In genomic region chr2L:2759654-2760053, dm6 we compare ENCODE assay signal across 1 fruit fly cellular context.
A peak's percentile ranks its signal among the peaks of the same experiment; 100 is the strongest.
TF ChIP-seq lines count a peak whose summit lies in the region.

TSS of gene HemK2 (minus strand) at chr2L:2759677.
TSS of gene Snapin (minus strand) at chr2L:2759677.
TSS of gene Tnpo-SR (plus strand) at chr2L:2759924.

TF ChIP-seq in whole organism, embryonic, 481 proteins besides CTCF, POLR2A, EP300 and RAD21 (continued from another document and continues in another):
- TF ChIP-seq CG31388 (GFP tag; optimal IDR thresholded peaks at IDR 0.05; lab: Kevin White, UChicago) (peak; percentile 74), CG6791 (GFP tag; IDR thresholded peaks at IDR 0.05; lab: Robert Waterston, UW; ENCODE audit: partially characterized antibody) (peak; percentile 88), CG14965 (GFP tag; optimal IDR thresholded peaks at IDR 0.05; lab: Kevin White, UChicago; ENCODE audit: borderline replicate concordance) (no peak), ssp (GFP tag; IDR thresholded peaks at IDR 0.05; lab: Robert Waterston, UW) (peak; percentile 86), tll (GFP tag; optimal IDR thresholded peaks at IDR 0.05; lab: Kevin White, UChicago) (peak in 1 of 2 experiments; percentile 1), so (GFP tag; IDR thresholded peaks at IDR 0.05; lab: Robert Waterston, UW) (peak; percentile 92), disco-r (GFP tag; optimal IDR thresholded peaks at IDR 0.05; lab: Kevin White, UChicago) (peak; percentile 40), fu2 (GFP tag; optimal IDR thresholded peaks at IDR 0.05; lab: Kevin White, UChicago) (peak; percentile 76), Optix (GFP tag; IDR thresholded peaks at IDR 0.05; lab: Robert Waterston, UW) (peak; percentile 85), fd102C (GFP tag; optimal IDR thresholded peaks at IDR 0.05; lab: Kevin White, UChicago) (peak; percentile 35), Oli (tag; optimal IDR thresholded peaks at IDR 0.05; lab: Kevin White, UChicago) (peak; percentile 80), tap (tag; optimal IDR thresholded peaks at IDR 0.05; lab: Kevin White, UChicago) (peak; percentile 86), CG10654 (GFP tag; optimal IDR thresholded peaks at IDR 0.05; lab: Kevin White, UChicago) (peak; percentile 80), crol (GFP tag; IDR thresholded peaks at IDR 0.05; lab: Robert Waterston, UW) (peak; percentile 36; the same call in 1 of the 2 replicates), CG17802 (tag; optimal IDR thresholded peaks at IDR 0.05; lab: Kevin White, UChicago) (peak; percentile 72), Meics (GFP tag; optimal IDR thresholded peaks at IDR 0.05; lab: Kevin White, UChicago) (peak; percentile 88), CG10274 (GFP tag; optimal IDR thresholded peaks at IDR 0.05; lab: Kevin White, UChicago) (peak; percentile 71), BEAF-32 (GFP tag; optimal IDR thresholded peaks at IDR 0.05; lab: Kevin White, UChicago) (peak; percentile 99), CG8944 (GFP tag; optimal IDR thresholded peaks at IDR 0.05; lab: Kevin White, UChicago) (peak; percentile 69), gce (GFP tag; IDR thresholded peaks at IDR 0.05; lab: Robert Waterston, UW) (peak; percentile 85; the same call in 1 of the 3 replicates), CG9876 (GFP tag; optimal IDR thresholded peaks at IDR 0.05; lab: Kevin White, UChicago) (peak; percentile 69), lab (GFP tag; optimal IDR thresholded peaks at IDR 0.05; lab: Kevin White, UChicago) (peak; percentile 94), Dfd (GFP tag; optimal IDR thresholded peaks at IDR 0.05; lab: Kevin White, UChicago) (no peak), CkIIα-i1 (GFP tag; IDR thresholded peaks at IDR 0.05; lab: Robert Waterston, UW) (no peak), Camta (GFP tag; optimal IDR thresholded peaks at IDR 0.05; lab: Kevin White, UChicago) (peak; percentile 83), Sry-β (GFP tag; optimal IDR thresholded peaks at IDR 0.05; lab: Kevin White, UChicago) (peak; percentile 68), slou (GFP tag; optimal IDR thresholded peaks at IDR 0.05; lab: Kevin White, UChicago) (peak; percentile 85), Eip74EF (GFP tag; optimal IDR thresholded peaks at IDR 0.05; lab: Kevin White, UChicago) (peak in 1 of 2 experiments; percentile 67), corto (GFP tag; optimal IDR thresholded peaks at IDR 0.05; lab: Kevin White, UChicago) (peak; percentile 87), cad (GFP tag; optimal IDR thresholded peaks at IDR 0.05; lab: Kevin White, UChicago) (no peak), tx (GFP tag; optimal IDR thresholded peaks at IDR 0.05; lab: Kevin White, UChicago) (peak; percentile 80), H15 (GFP tag; IDR thresholded peaks at IDR 0.05; lab: Robert Waterston, UW) (peak; percentile 92), Dbx (GFP tag; IDR thresholded peaks at IDR 0.05; lab: Robert Waterston, UW) (peak; percentile 95), CG17359 (tag; optimal IDR thresholded peaks at IDR 0.05; lab: Kevin White, UChicago) (peak; percentile 91), HLHmδ (GFP tag; optimal IDR thresholded peaks at IDR 0.05; lab: Kevin White, UChicago) (no peak), CG2129 (GFP tag; IDR thresholded peaks at IDR 0.05; lab: Robert Waterston, UW; ENCODE audit: partially characterized antibody) (peak; percentile 97), CG8478 (optimal IDR thresholded peaks at IDR 0.05; lab: Kevin White, UChicago) (no peak), CG17186 (GFP tag; optimal IDR thresholded peaks at IDR 0.05; lab: Kevin White, UChicago) (peak; percentile 67), unc-4 (GFP tag; IDR thresholded peaks at IDR 0.05; lab: Robert Waterston, UW; ENCODE audit: partially characterized antibody) (peak; percentile 99), nmo (GFP tag; optimal IDR thresholded peaks at IDR 0.05; lab: Kevin White, UChicago) (peak; percentile 96), CG12659 (GFP tag; optimal IDR thresholded peaks at IDR 0.05; lab: Kevin White, UChicago) (peak; percentile 96), dmrt11E (tag; optimal IDR thresholded peaks at IDR 0.05; lab: Kevin White, UChicago) (peak; percentile 90), Nf-YA (GFP tag; IDR thresholded peaks at IDR 0.05; lab: Robert Waterston, UW) (peak; percentile 83), CG2889 (GFP tag; IDR thresholded peaks at IDR 0.05; lab: Robert Waterston, UW) (peak; percentile 83), h (optimal IDR thresholded peaks at IDR 0.05; lab: Kevin White, UChicago) (no peak), kah (GFP tag; optimal IDR thresholded peaks at IDR 0.05; lab: Kevin White, UChicago) (peak; percentile 68), salm (tag; optimal IDR thresholded peaks at IDR 0.05; lab: Kevin White, UChicago) (peak; percentile 77), Oaz (GFP tag; IDR thresholded peaks at IDR 0.05; lab: Robert Waterston, UW) (peak; percentile 91), CG34422 (GFP tag; IDR thresholded peaks at IDR 0.05; lab: Robert Waterston, UW) (peak; percentile 96), lbe (GFP tag; optimal IDR thresholded peaks at IDR 0.05; lab: Kevin White, UChicago) (peak; percentile 93), pita (GFP tag; optimal IDR thresholded peaks at IDR 0.05; lab: Kevin White, UChicago) (no peak), pho (GFP tag; optimal IDR thresholded peaks at IDR 0.05; lab: Kevin White, UChicago) (peak; percentile 86), chinmo (GFP tag; IDR thresholded peaks at IDR 0.05; lab: Robert Waterston, UW; ENCODE audit: partially characterized antibody) (peak; percentile 90; the same call in 3 of the 4 replicates), CG2678 (tag; optimal IDR thresholded peaks at IDR 0.05; lab: Kevin White, UChicago) (peak; percentile 93), zfh2 (GFP tag; optimal IDR thresholded peaks at IDR 0.05; lab: Kevin White, UChicago) (peak; percentile 92), ase (GFP tag; IDR thresholded peaks at IDR 0.05; lab: Robert Waterston, UW) (peak; percentile 92), vnd (GFP tag; IDR thresholded peaks at IDR 0.05; lab: Robert Waterston, UW; ENCODE audit: partially characterized antibody) (peak; percentile 94), CrebB (tag; optimal IDR thresholded peaks at IDR 0.05; lab: Kevin White, UChicago) (peak; percentile 88), scrt (GFP tag; optimal IDR thresholded peaks at IDR 0.05; lab: Kevin White, UChicago) (peak; percentile 79), Six4 (GFP tag; optimal IDR thresholded peaks at IDR 0.05; lab: Kevin White, UChicago) (peak; percentile 77), chm (GFP tag; IDR thresholded peaks at IDR 0.05; lab: Robert Waterston, UW) (peak; percentile 86), mirr (GFP tag; optimal IDR thresholded peaks at IDR 0.05; lab: Kevin White, UChicago) (peak; percentile 76), ap (GFP tag; IDR thresholded peaks at IDR 0.05; lab: Robert Waterston, UW) (peak; percentile 89), ind (GFP tag; optimal IDR thresholded peaks at IDR 0.05; lab: Kevin White, UChicago) (peak; percentile 91), emc (GFP tag; optimal IDR thresholded peaks at IDR 0.05; lab: Kevin White, UChicago) (peak; percentile 54), CG3281 (GFP tag; optimal IDR thresholded peaks at IDR 0.05; lab: Kevin White, UChicago) (peak; percentile 87), CG10267 (tag; optimal IDR thresholded peaks at IDR 0.05; lab: Kevin White, UChicago) (peak; percentile 88), pzg (GFP tag; optimal IDR thresholded peaks at IDR 0.05; lab: Kevin White, UChicago) (peak; percentile 84), CG18619 (GFP tag; optimal IDR thresholded peaks at IDR 0.05; lab: Kevin White, UChicago) (peak; percentile 80), otp (GFP tag; IDR thresholded peaks at IDR 0.05; lab: Robert Waterston, UW) (peak; percentile 86), CG2712 (tag; optimal IDR thresholded peaks at IDR 0.05; lab: Kevin White, UChicago) (peak; percentile 95), CG13624 (GFP tag; optimal IDR thresholded peaks at IDR 0.05; lab: Kevin White, UChicago) (peak; percentile 87), z (GFP tag; IDR thresholded peaks at IDR 0.05; lab: Robert Waterston, UW) (peak; percentile 60; the same call in 1 of the 3 replicates), CG3065 (GFP tag; optimal IDR thresholded peaks at IDR 0.05; lab: Kevin White, UChicago) (peak; percentile 89), PHDP (tag; optimal IDR thresholded peaks at IDR 0.05; lab: Kevin White, UChicago) (peak; percentile 92), ci (GFP tag; IDR thresholded peaks at IDR 0.05; lab: Robert Waterston, UW) (peak; percentile 94), CG6175 (GFP tag; IDR thresholded peaks at IDR 0.05; lab: Robert Waterston, UW) (peak; percentile 80), NC2α (GFP tag; optimal IDR thresholded peaks at IDR 0.05; lab: Kevin White, UChicago) (no peak), Dad (GFP tag; optimal IDR thresholded peaks at IDR 0.05; lab: Kevin White, UChicago) (peak; percentile 82), grau (tag; optimal IDR thresholded peaks at IDR 0.05; lab: Kevin White, UChicago) (peak; percentile 91), CG8359 (GFP tag; optimal IDR thresholded peaks at IDR 0.05; lab: Kevin White, UChicago; ENCODE audit: borderline replicate concordance) (peak; percentile 59), D (optimal IDR thresholded peaks at IDR 0.05; lab: Kevin White, UChicago) (no peak), D (GFP tag; optimal IDR thresholded peaks at IDR 0.05; lab: Kevin White, UChicago) (peak; percentile 68), gem (tag; optimal IDR thresholded peaks at IDR 0.05; lab: Kevin White, UChicago) (peak; percentile 95), CG8388 (GFP tag; optimal IDR thresholded peaks at IDR 0.05; lab: Kevin White, UChicago) (peak; percentile 85), toy (GFP tag; IDR thresholded peaks at IDR 0.05; lab: Robert Waterston, UW) (peak; percentile 81), oc (tag; optimal IDR thresholded peaks at IDR 0.05; lab: Kevin White, UChicago) (peak; percentile 78), CG15514 (GFP tag; optimal IDR thresholded peaks at IDR 0.05; lab: Kevin White, UChicago) (peak; percentile 88), CG10366 (GFP tag; IDR thresholded peaks at IDR 0.05; lab: Robert Waterston, UW) (peak; percentile 93), Tbp (GFP tag; optimal IDR thresholded peaks at IDR 0.05; lab: Kevin White, UChicago) (no peak), ttk (GFP tag; IDR thresholded peaks at IDR 0.05; lab: Robert Waterston, UW) (peak; percentile 89), CG4360 (GFP tag; IDR thresholded peaks at IDR 0.05; lab: Robert Waterston, UW) (peak; percentile 50), twi (tag; optimal IDR thresholded peaks at IDR 0.05; lab: Kevin White, UChicago) (peak; percentile 87), ATbp (GFP tag; optimal IDR thresholded peaks at IDR 0.05; lab: Kevin White, UChicago) (peak; percentile 73), MBD-R2 (GFP tag; IDR thresholded peaks at IDR 0.05; lab: Robert Waterston, UW) (peak; percentile 95), lov (optimal IDR thresholded peaks at IDR 0.05; lab: Kevin White, UChicago) (no peak), lov (GFP tag; IDR thresholded peaks at IDR 0.05; lab: Robert Waterston, UW) (peak; percentile 89), sr (GFP tag; IDR thresholded peaks at IDR 0.05; lab: Robert Waterston, UW) (peak; percentile 56; the same call in 1 of the 3 replicates), NfI (GFP tag; optimal IDR thresholded peaks at IDR 0.05; lab: Kevin White, UChicago) (peak; percentile 92), insv (GFP tag; optimal IDR thresholded peaks at IDR 0.05; lab: Kevin White, UChicago) (peak; percentile 83 to 99), Dek (tag; optimal IDR thresholded peaks at IDR 0.05; lab: Kevin White, UChicago) (peak; percentile 91), CG5180 (GFP tag; optimal IDR thresholded peaks at IDR 0.05; lab: Kevin White, UChicago) (peak; percentile 56), bowl (GFP tag; IDR thresholded peaks at IDR 0.05; lab: Robert Waterston, UW) (peak; percentile 15; the same call in 1 of the 2 replicates), CG1832 (GFP tag; optimal IDR thresholded peaks at IDR 0.05; lab: Kevin White, UChicago) (no peak), CG12071 (GFP tag; optimal IDR thresholded peaks at IDR 0.05; lab: Kevin White, UChicago) (peak; percentile 55), CG32772 (GFP tag; IDR thresholded peaks at IDR 0.05; lab: Robert Waterston, UW) (peak; percentile 92), rib (GFP tag; IDR thresholded peaks at IDR 0.05; lab: Robert Waterston, UW) (peak; percentile 88), CG6683 (GFP tag; optimal IDR thresholded peaks at IDR 0.05; lab: Kevin White, UChicago) (peak; percentile 83), tio (GFP tag; optimal IDR thresholded peaks at IDR 0.05; lab: Kevin White, UChicago) (no peak), pum (GFP tag; optimal IDR thresholded peaks at IDR 0.05; lab: Kevin White, UChicago) (peak; percentile 79), HmgZ (tag; optimal IDR thresholded peaks at IDR 0.05; lab: Kevin White, UChicago) (peak; percentile 93), CG18764 (GFP tag; optimal IDR thresholded peaks at IDR 0.05; lab: Kevin White, UChicago) (peak; percentile 83), CG10959 (GFP tag; IDR thresholded peaks at IDR 0.05; lab: Robert Waterston, UW) (peak; percentile 87), trh (GFP tag; optimal IDR thresholded peaks at IDR 0.05; lab: Kevin White, UChicago) (peak; percentile 74), CG11456 (GFP tag; IDR thresholded peaks at IDR 0.05; lab: Robert Waterston, UW) (peak; percentile 95), CG15479 (GFP tag; optimal IDR thresholded peaks at IDR 0.05; lab: Kevin White, UChicago) (peak; percentile 6), sens-2 (GFP tag; IDR thresholded peaks at IDR 0.05; lab: Robert Waterston, UW) (peak; percentile 81), CG8089 (GFP tag; optimal IDR thresholded peaks at IDR 0.05; lab: Kevin White, UChicago) (peak; percentile 51), HHEX (GFP tag; optimal IDR thresholded peaks at IDR 0.05; lab: Kevin White, UChicago) (peak; percentile 88), Vsx1 (GFP tag; optimal IDR thresholded peaks at IDR 0.05; lab: Kevin White, UChicago) (peak; percentile 84), ewg (GFP tag; optimal IDR thresholded peaks at IDR 0.05; lab: Kevin White, UChicago) (peak; percentile 80), CG4404 (GFP tag; IDR thresholded peaks at IDR 0.05; lab: Robert Waterston, UW) (peak; percentile 94), row (GFP tag; IDR thresholded peaks at IDR 0.05; lab: Robert Waterston, UW) (peak; percentile 98), CG16863 (GFP tag; optimal IDR thresholded peaks at IDR 0.05; lab: Kevin White, UChicago) (peak; percentile 92), dpn (GFP tag; optimal IDR thresholded peaks at IDR 0.05; lab: Kevin White, UChicago) (peak; percentile 84 to 92), Trl (optimal IDR thresholded peaks at IDR 0.05; lab: Kevin White, UChicago) (no peak), Trl (GFP tag; optimal IDR thresholded peaks at IDR 0.05; lab: Kevin White, UChicago) (peak; percentile 81), CG10431 (GFP tag; optimal IDR thresholded peaks at IDR 0.05; lab: Kevin White, UChicago) (peak; percentile 67), Poxn (GFP tag; IDR thresholded peaks at IDR 0.05; lab: Robert Waterston, UW) (peak; percentile 70; the same call in 1 of the 2 replicates), CG30403 (GFP tag; optimal IDR thresholded peaks at IDR 0.05; lab: Kevin White, UChicago) (peak; percentile 95)
